Worm (Caenorhabditis elegans): Measurements from ENCODE around the gene srw-9.

DNA sequence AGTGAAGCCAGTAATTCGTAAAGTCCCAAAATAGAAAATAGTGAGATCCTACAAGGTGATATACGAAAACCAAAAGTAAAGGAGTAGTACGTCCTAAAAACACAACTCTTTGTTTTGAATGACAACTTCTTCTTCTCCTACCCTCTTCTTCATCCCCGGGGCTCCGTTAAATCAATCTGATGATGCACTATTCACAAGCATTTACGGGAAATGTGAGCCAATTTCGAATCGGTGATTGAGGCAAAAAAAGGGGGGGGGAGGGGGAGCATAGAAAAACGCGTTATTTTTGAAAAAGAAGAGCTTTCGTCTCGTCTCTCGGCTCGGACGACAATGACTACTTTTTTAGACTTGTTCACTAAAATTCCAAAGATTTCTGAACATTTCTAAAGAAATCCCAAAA is 26.4 kb downstream of the srw-9 start:
- TF ChIP-seq ZK546.5 (tag; optimal IDR thresholded peaks at IDR 0.05) = no peak
- TF ChIP-seq lin-39 (tag; optimal IDR thresholded peaks at IDR 0.05) = no peak
- no peak for TF ChIP-seq unc-62 (GFP tag; optimal IDR thresholded peaks at IDR 0.05)
- no peak for TF ChIP-seq F13H6.1 (tag; optimal IDR thresholded peaks at IDR 0.05)
- TF ChIP-seq nhr-12 (tag; optimal IDR thresholded peaks at IDR 0.05) = no peak
- TF ChIP-seq ama-1 (optimal IDR thresholded peaks at IDR 0.05) = no peak
- TF ChIP-seq egl-27 (tag; optimal IDR thresholded peaks at IDR 0.05) = no peak

Data from whole organism, L2 larva.